Worm (Caenorhabditis elegans) whole organism, early embryonic: ENCODE results near the gene C30F2.2.

ENCODE experiments used
- B0310.2 ChIP-seq: sonication (generic microtip); optimal IDR thresholded peaks from 2 replicates; lab custom pipeline; 2016; ENCODE audit warnings: mild to moderate bottlenecking, missing genetic modification characterization, missing compliant biosample characterization
- ama-1 ChIP-seq: fragments of 150-350 bp; optimal IDR thresholded peaks from 2 replicates; lab custom pipeline; 2014
- ceh-13 ChIP-seq: fragments of 200-800 bp; sonication (Bioruptor generic); optimal IDR thresholded peaks from 2 replicates; lab custom pipeline; 2018; ENCODE audit warnings: mild to moderate bottlenecking, missing genetic modification characterization, missing compliant biosample characterization
- flt-1 ChIP-seq: fragments of 200-800 bp; sonication (Bioruptor generic); IDR thresholded peaks from 2 replicates; pipeline ENCODE4 v1.3.6; 2022; ENCODE audit warnings: missing genetic modification characterization, missing compliant biosample characterization
- hmbx-1 ChIP-seq: sonication (generic microtip); optimal IDR thresholded peaks from 2 replicates; lab custom pipeline; 2016; ENCODE audit warnings: mild to moderate bottlenecking, missing genetic modification characterization, missing compliant biosample characterization
- hmg-4 ChIP-seq: fragments of 200-800 bp; sonication (Bioruptor generic); optimal IDR thresholded peaks from 2 replicates; lab custom pipeline; 2018; ENCODE audit warnings: mild to moderate bottlenecking, missing genetic modification characterization, missing compliant biosample characterization
- pes-1 ChIP-seq: fragments of 200-800 bp; sonication (Bioruptor generic); IDR thresholded peaks from 2 replicates; pipeline ENCODE4 v1.3.6; 2022; ENCODE audit warnings: missing genetic modification reagents, missing genetic modification characterization, missing compliant biosample characterization
- scrt-1 ChIP-seq: fragments of 200-800 bp; sonication (Bioruptor generic); IDR thresholded peaks from 2 replicates; pipeline ENCODE4 v1.3.6; 2022; ENCODE audit warnings: missing genetic modification characterization, missing compliant biosample characterization
- tbx-11 ChIP-seq: fragments of 200-800 bp; sonication (Bioruptor generic); IDR thresholded peaks from 2 replicates; pipeline ENCODE4 v1.3.6; 2022; ENCODE audit warnings: missing genetic modification characterization, missing compliant biosample characterization
- tbx-37 ChIP-seq: fragments of 200-800 bp; sonication (Bioruptor generic); conservative IDR thresholded peaks from 2 replicates; pipeline ENCODE4 v1.3.6; 2022; ENCODE audit warnings: missing genetic modification reagents, missing genetic modification characterization, missing compliant biosample characterization
- tra-4 ChIP-seq: sonication (generic microtip); optimal IDR thresholded peaks from 2 replicates; lab custom pipeline; 2017; ENCODE audit warnings: missing genetic modification characterization, missing compliant biosample characterization

DNA sequence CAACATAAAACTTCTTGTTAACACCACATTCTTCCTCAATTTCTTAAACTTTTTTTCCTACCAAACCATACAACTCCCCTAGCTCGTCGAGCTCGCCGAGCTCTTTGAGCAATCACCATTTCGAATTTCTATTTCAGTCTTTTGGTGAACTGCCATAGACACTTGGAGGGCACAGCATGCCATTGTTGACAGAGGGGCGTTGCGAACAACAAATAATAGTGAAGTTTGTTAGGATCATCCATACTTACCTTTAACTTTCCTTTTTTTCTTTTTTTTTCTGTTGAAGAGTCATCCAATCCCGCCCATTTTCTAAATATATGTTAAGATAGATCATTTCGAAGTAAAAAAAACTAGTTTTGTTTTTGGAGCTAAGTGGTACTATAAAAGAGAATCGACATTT is 3.0 kb downstream of the C30F2.2 start, which contains the start of gene idpp-14:
- TF ChIP-seq ceh-13 (GFP tag; lab: Kevin White, UChicago) (no peak), ama-1 (lab: Kevin White, UChicago) (no peak), scrt-1 (GFP tag; lab: Robert Waterston, UW) (no peak), tbx-11 (GFP tag; lab: Robert Waterston, UW) (no peak), pes-1 (GFP tag; lab: Robert Waterston, UW) (no peak), hmbx-1 (tag; lab: Kevin White, UChicago) (no peak), tbx-37 (GFP tag; lab: Robert Waterston, UW) (no peak), flt-1 (no peak), hmg-4 (GFP tag; lab: Kevin White, UChicago) (no peak), B0310.2 (no peak), tra-4 (tag; lab: Kevin White, UChicago) (no peak)
